Worm (Caenorhabditis elegans) whole organism, young adult: ENCODE results near the gene F56A8.5.
A peak's percentile ranks its signal among the peaks of the same experiment; 100 is the strongest.

Experiments used
- B0019.2 ChIP-seq: fragments of 200-800 bp; sonication (Bioruptor generic); conservative IDR thresholded peaks from 2 replicates; pipeline ENCODE4 v1.3.6; 2022; ENCODE audit warnings: missing genetic modification reagents, missing genetic modification characterization, missing compliant biosample characterization
- B0336.3 ChIP-seq: fragments of 200-800 bp; sonication (Bioruptor generic); IDR thresholded peaks from 2 replicates; pipeline ENCODE4 v1.3.6; 2022; ENCODE audit warnings: missing genetic modification characterization, missing compliant biosample characterization
- F57A8.1 ChIP-seq: fragments of 200-800 bp; sonication (Bioruptor generic); optimal IDR thresholded peaks from 2 replicates; lab custom pipeline; 2018; ENCODE audit warnings: mild to moderate bottlenecking, missing genetic modification characterization, moderate library complexity, missing compliant biosample characterization
- F57C9.4 ChIP-seq: sonication (generic microtip); optimal IDR thresholded peaks from 2 replicates; lab custom pipeline; 2017; ENCODE audit warnings: mild to moderate bottlenecking, missing genetic modification characterization, missing compliant biosample characterization
- T07F8.4 ChIP-seq: sonication (generic microtip); optimal IDR thresholded peaks from 2 replicates; lab custom pipeline; 2016; ENCODE audit warnings: mild to moderate bottlenecking, missing genetic modification characterization, moderate library complexity, missing compliant biosample characterization
- Y67H2A.10 ChIP-seq: fragments of 200-800 bp; sonication (Bioruptor generic); conservative IDR thresholded peaks from 2 replicates; pipeline ENCODE4 v1.3.6; 2022; ENCODE audit warnings: missing genetic modification reagents, missing genetic modification characterization, missing compliant biosample characterization
- aptf-3 ChIP-seq: fragments of 200-800 bp; sonication (Bioruptor generic); IDR thresholded peaks from 2 replicates; pipeline ENCODE4 v1.3.6; 2022; ENCODE audit warnings: missing genetic modification characterization, missing compliant biosample characterization
- attf-5 ChIP-seq: fragments of 200-800 bp; sonication (Bioruptor generic); optimal IDR thresholded peaks from 2 replicates; lab custom pipeline; 2018; ENCODE audit warnings: mild to moderate bottlenecking, missing genetic modification characterization, missing compliant biosample characterization
- bed-1 ChIP-seq: fragments of 200-800 bp; sonication (Bioruptor generic); IDR thresholded peaks from 2 replicates; pipeline ENCODE4 v1.3.6; 2022; ENCODE audit warnings: missing genetic modification reagents, missing genetic modification characterization, missing compliant biosample characterization
- cebp-1 ChIP-seq, 2 experiments: fragments of 200-800 bp in 1 of 2; sonication (Bioruptor generic) in 1 of 2; sonication (generic microtip) in 1 of 2; IDR thresholded peaks in 1 of 2; optimal IDR thresholded peaks in 1 of 2; 2 replicates each; pipeline versions ENCODE4 v1.3.6 to Lab custom; 2017 to 2022; ENCODE audit warnings: missing compliant biosample characterization in 2 of 2, missing genetic modification characterization in 2 of 2, mild to moderate bottlenecking in 1 of 2, missing genetic modification reagents in 1 of 2, moderate library complexity in 1 of 2
- cebp-2 ChIP-seq: fragments of 200-800 bp; sonication (Bioruptor generic); IDR thresholded peaks from 2 replicates; pipeline ENCODE4 v1.3.6; 2022; ENCODE audit warnings: missing genetic modification characterization, missing compliant biosample characterization
- ceh-27 ChIP-seq: fragments of 200-800 bp; sonication (Bioruptor generic); optimal IDR thresholded peaks from 2 replicates; lab custom pipeline; 2018; ENCODE audit warnings: mild to moderate bottlenecking, missing genetic modification characterization, moderate library complexity, missing compliant biosample characterization
- chd-7 ChIP-seq: sonication (generic microtip); optimal IDR thresholded peaks from 2 replicates; lab custom pipeline; 2016; ENCODE audit warnings: mild to moderate bottlenecking, missing genetic modification characterization, moderate library complexity, missing compliant biosample characterization
- dpff-1 ChIP-seq: sonication (generic microtip); optimal IDR thresholded peaks from 2 replicates; lab custom pipeline; 2017; ENCODE audit warnings: mild to moderate bottlenecking, missing genetic modification characterization, missing compliant biosample characterization
- egrh-3 ChIP-seq: fragments of 200-800 bp; sonication (Bioruptor generic); IDR thresholded peaks from 2 replicates; pipeline ENCODE4 v1.3.6; 2022; ENCODE audit warnings: missing genetic modification reagents, missing genetic modification characterization, missing compliant biosample characterization
- hlh-26 ChIP-seq: fragments of 200-800 bp; sonication (Bioruptor generic); conservative IDR thresholded peaks from 2 replicates; pipeline ENCODE4 v1.3.6; 2022; ENCODE audit warnings: missing genetic modification reagents, missing genetic modification characterization, missing compliant biosample characterization
- hmg-1.2 ChIP-seq: fragments of 200-800 bp; sonication (Bioruptor generic); IDR thresholded peaks from 2 replicates; pipeline ENCODE4 v1.3.6; 2022; ENCODE audit warnings: missing genetic modification reagents, missing genetic modification characterization, missing compliant biosample characterization
- hsf-1 ChIP-seq: fragments of 200-800 bp; sonication (Bioruptor generic); IDR thresholded peaks from 2 replicates; pipeline ENCODE4 v1.3.6; 2022; ENCODE audit warnings: missing genetic modification reagents, missing genetic modification characterization, missing compliant biosample characterization
- let-607 ChIP-seq, 2 experiments: fragments of 200-800 bp in 1 of 2; sonication (Bioruptor generic) in 1 of 2; sonication (generic microtip) in 1 of 2; optimal IDR thresholded peaks; 2 replicates each; lab custom pipeline; 2016 to 2018; ENCODE audit warnings: mild to moderate bottlenecking in 2 of 2, missing compliant biosample characterization in 2 of 2, missing genetic modification characterization in 2 of 2, moderate library complexity in 2 of 2, missing genotype in 1 of 2
- lin-26 ChIP-seq: fragments of 200-800 bp; sonication (Bioruptor generic); IDR thresholded peaks from 2 replicates; pipeline ENCODE4 v1.3.6; 2022; ENCODE audit warnings: missing genetic modification reagents, missing genetic modification characterization, missing compliant biosample characterization
- lir-1 ChIP-seq: fragments of 200-800 bp; sonication (Bioruptor generic); conservative IDR thresholded peaks from 2 replicates; pipeline ENCODE4 v1.3.6; 2022; ENCODE audit warnings: missing genetic modification reagents, missing genetic modification characterization, missing compliant biosample characterization
- lsl-1 ChIP-seq: fragments of 200-800 bp; sonication (Bioruptor generic); optimal IDR thresholded peaks from 2 replicates; lab custom pipeline; 2018; ENCODE audit warnings: mild to moderate bottlenecking, missing genetic modification characterization, moderate library complexity, missing compliant biosample characterization
- madf-6 ChIP-seq: fragments of 200-800 bp; sonication (Bioruptor generic); IDR thresholded peaks from 2 replicates; pipeline ENCODE4 v1.3.6; 2022; ENCODE audit warnings: missing genetic modification reagents, missing genetic modification characterization, missing compliant biosample characterization
- madf-8 ChIP-seq: fragments of 200-800 bp; sonication (Bioruptor generic); conservative IDR thresholded peaks from 2 replicates; pipeline ENCODE4 v1.3.6; 2022; ENCODE audit warnings: missing genetic modification reagents, missing genetic modification characterization, missing compliant biosample characterization
- mcd-1 ChIP-seq: fragments of 200-800 bp; sonication (Bioruptor generic); IDR thresholded peaks from 2 replicates; pipeline ENCODE4 v1.3.6; 2022; ENCODE audit warnings: missing genetic modification reagents, missing genetic modification characterization, missing compliant biosample characterization
- mel-28 ChIP-seq: sonication (generic microtip); optimal IDR thresholded peaks from 2 replicates; lab custom pipeline; 2016; ENCODE audit warnings: borderline replicate concordance, mild to moderate bottlenecking, missing genetic modification characterization, missing compliant biosample characterization
- nfya-1 ChIP-seq: sonication (generic microtip); optimal IDR thresholded peaks from 2 replicates; lab custom pipeline; 2017; ENCODE audit warnings: antibody characterized with exemption, missing compliant biosample characterization, missing genetic modification characterization, borderline replicate concordance; ENCODE audit not compliant: insufficient read depth
- pbrm-1 ChIP-seq: fragments of 200-800 bp; sonication (Bioruptor generic); IDR thresholded peaks from 2 replicates; pipeline ENCODE4 v1.3.6; 2022; ENCODE audit warnings: missing genetic modification reagents, missing genetic modification characterization, missing compliant biosample characterization
- pha-4 ChIP-seq: fragments of 150-350 bp; sonication (generic microtip); optimal IDR thresholded peaks from 2 replicates; lab custom pipeline; 2014; ENCODE audit warnings: missing biosample characterization, missing genetic modification reagents, missing genetic modification characterization
- rcor-1 ChIP-seq: fragments of 200-800 bp; sonication (Bioruptor generic); IDR thresholded peaks from 2 replicates; pipeline ENCODE4 v1.3.6; 2022; ENCODE audit warnings: missing genetic modification reagents, missing genetic modification characterization, missing compliant biosample characterization
- sptf-2 ChIP-seq: fragments of 200-800 bp; sonication (Bioruptor generic); optimal IDR thresholded peaks from 2 replicates; lab custom pipeline; 2018; ENCODE audit warnings: mild to moderate bottlenecking, missing genetic modification characterization, missing compliant biosample characterization
- tbx-9 ChIP-seq: sonication (generic microtip); optimal IDR thresholded peaks from 2 replicates; lab custom pipeline; 2016; ENCODE audit warnings: borderline replicate concordance, missing genetic modification characterization, inconsistent platforms, missing compliant biosample characterization
- zfh-2 ChIP-seq: fragments of 200-800 bp; sonication (Bioruptor generic); conservative IDR thresholded peaks from 2 replicates; pipeline ENCODE4 v1.3.6; 2022; ENCODE audit warnings: missing genetic modification reagents, missing genetic modification characterization, missing compliant biosample characterization
- ztf-6 ChIP-seq: fragments of 200-800 bp; sonication (Bioruptor generic); IDR thresholded peaks from 2 replicates; pipeline ENCODE4 v1.3.6; 2022; ENCODE audit warnings: missing genetic modification reagents, missing genetic modification characterization, missing compliant biosample characterization

F56A8.5 gene

DNA sequence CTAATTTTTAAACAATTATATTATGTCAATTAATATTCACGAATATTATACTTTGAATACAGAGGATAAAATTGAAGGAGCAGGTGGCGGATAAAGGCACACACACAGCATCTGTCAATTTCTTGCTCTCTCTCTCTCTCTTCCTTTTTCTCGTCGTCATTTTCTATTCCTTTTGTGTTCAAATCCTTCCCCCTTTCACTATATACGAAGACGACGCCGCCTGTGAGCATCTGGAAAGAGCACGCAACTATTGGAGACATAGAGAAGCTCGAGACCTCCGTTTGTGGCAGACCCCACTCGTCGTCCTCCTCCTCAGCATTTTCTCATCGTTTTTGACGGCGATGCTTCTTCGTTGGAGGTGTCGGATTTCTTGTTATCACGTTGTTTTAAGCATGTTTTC, 7.5 kb upstream of the F56A8.5 start:
- TF ChIP-seq lir-1 (GFP tag; lab: Robert Waterston, UW) = no peak
- TF ChIP-seq hmg-1.2 (GFP tag; lab: Robert Waterston, UW) = peak; percentile 50; the same call in 1 of the 2 replicates
- peak; percentile 53; the same call in 1 of the 2 replicates for TF ChIP-seq zfh-2 (GFP tag; lab: Robert Waterston, UW)
- peak; percentile 9 for TF ChIP-seq ceh-27 (GFP tag; lab: Kevin White, UChicago)
- no peak for TF ChIP-seq madf-8 (GFP tag; lab: Robert Waterston, UW)
- no peak for TF ChIP-seq pha-4 (tag; lab: Kevin White, UChicago)
- TF ChIP-seq dpff-1 (tag; lab: Kevin White, UChicago) = no peak

ce11 chrIII:13258752-13259151, 6.9 kb upstream of the F56A8.5 start:
- no peak for TF ChIP-seq B0336.3 (GFP tag; lab: Robert Waterston, UW)
- TF ChIP-seq F57C9.4 (tag; lab: Kevin White, UChicago) = no peak
- TF ChIP-seq let-607 (tag; optimal IDR thresholded peaks at IDR 0.05; lab: Kevin White, UChicago) = peak; percentile 75 to 81
- TF ChIP-seq lin-26 (GFP tag; lab: Robert Waterston, UW) = 0 out of 2 replicates have a peak, but pooled peaks have one; percentile 13
- TF ChIP-seq hmg-1.2 (GFP tag; lab: Robert Waterston, UW) = peak; percentile 88

DNA sequence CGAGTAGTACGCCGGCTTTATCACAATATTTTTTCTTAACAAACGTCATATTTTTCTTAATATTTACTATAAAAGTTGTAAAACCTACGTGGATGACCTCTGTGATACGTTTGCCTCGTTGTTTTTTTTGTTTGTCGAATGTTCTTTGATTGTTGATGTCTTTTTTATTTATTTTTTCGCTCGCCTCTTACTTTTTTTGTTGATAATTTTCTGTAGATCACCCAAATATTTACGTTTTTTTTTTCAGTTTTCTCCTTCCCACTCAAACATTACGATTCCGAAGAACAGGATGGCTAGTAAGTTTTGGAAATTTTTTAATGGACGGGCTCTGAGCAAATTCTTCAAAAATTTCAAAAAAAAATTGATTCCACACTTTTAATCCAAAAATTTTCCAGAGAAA, 5.3 kb upstream of the F56A8.5 start:
- no peak for TF ChIP-seq mcd-1 (GFP tag; lab: Robert Waterston, UW)
- TF ChIP-seq mel-28 (tag; lab: Kevin White, UChicago) = no peak
- no peak for TF ChIP-seq dpff-1 (tag; lab: Kevin White, UChicago)
- no peak for TF ChIP-seq bed-1 (GFP tag; lab: Robert Waterston, UW)
- TF ChIP-seq Y67H2A.10 = no peak
- no peak for TF ChIP-seq nfya-1 (tag; lab: Kevin White, UChicago)
- TF ChIP-seq hsf-1 (GFP tag; lab: Robert Waterston, UW) = no peak
- TF ChIP-seq B0019.2 (GFP tag; lab: Robert Waterston, UW) = no peak
- no peak for TF ChIP-seq ztf-6
- TF ChIP-seq, all 124 proteins: peak for 0

ce11 chrIII:13262987-13263386, 2.7 kb upstream of the F56A8.5 start, which contains the start of gene F56A8.4:
Gene F56A8.4, plus strand, starts transcription at chrIII:13263287.
- TF ChIP-seq attf-5 (GFP tag; lab: Kevin White, UChicago) (no peak), hlh-26 (GFP tag; lab: Robert Waterston, UW) (no peak), cebp-1 (GFP tag; IDR thresholded peaks at IDR 0.05; lab: Robert Waterston, UW) (no peak), cebp-1 (tag; optimal IDR thresholded peaks at IDR 0.05; lab: Kevin White, UChicago) (no peak), sptf-2 (GFP tag; lab: Kevin White, UChicago) (no peak), lsl-1 (GFP tag; lab: Kevin White, UChicago) (peak; percentile 33), tbx-9 (tag; lab: Kevin White, UChicago) (no peak), madf-6 (GFP tag; lab: Robert Waterston, UW) (no peak), pbrm-1 (GFP tag; lab: Robert Waterston, UW) (no peak)

- TF ChIP-seq rcor-1 (GFP tag; lab: Robert Waterston, UW) (no peak), F57A8.1 (no peak), T07F8.4 (no peak), zfh-2 (GFP tag; lab: Robert Waterston, UW) (peak; percentile 64), egrh-3 (GFP tag; lab: Robert Waterston, UW) (0 out of 2 replicates have a peak, but pooled peaks have one; percentile 24), aptf-3 (no peak), chd-7 (tag; lab: Kevin White, UChicago) (no peak), mcd-1 (GFP tag; lab: Robert Waterston, UW) (0 out of 2 replicates have a peak, but pooled peaks have one; percentile 22), cebp-2 (0 out of 2 replicates have a peak, but pooled peaks have one; percentile 9)
- TF ChIP-seq, all 124 proteins: peak for 4
Measured at ce11 chrIII:13267046-13267445, 1.4 kb downstream of the F56A8.5 start.
